Fruit fly (Drosophila melanogaster): Measurements from ENCODE around the gene Mulk.

The Mulk gene

DNA sequence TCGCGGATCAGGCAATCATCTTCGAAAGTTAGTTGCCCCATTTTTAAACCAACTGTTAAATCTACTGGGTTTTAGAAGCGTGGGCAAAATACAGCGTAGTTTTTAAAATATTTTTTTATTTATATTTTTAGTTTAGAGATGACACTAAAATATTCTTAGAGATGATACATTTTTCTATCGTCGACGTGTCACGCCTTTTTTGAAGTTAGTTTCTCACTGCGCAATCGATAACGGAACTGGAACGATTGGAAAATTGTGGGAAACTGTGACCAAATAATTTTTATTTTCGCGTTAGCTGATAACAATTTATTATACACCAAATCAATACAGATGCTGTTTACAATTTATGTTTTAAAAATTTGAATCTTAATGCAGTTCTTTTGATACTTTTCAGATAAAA is 8.8 kb downstream of the Mulk start, which contains the start of gene Utx (continued):
- TF ChIP-seq pzg (GFP tag; optimal IDR thresholded peaks at IDR 0.05) (peak; percentile 77), NfI (GFP tag; optimal IDR thresholded peaks at IDR 0.05) (no peak), Dref (GFP tag; IDR thresholded peaks at IDR 0.05) (peak; percentile 80), Hr39 (optimal IDR thresholded peaks at IDR 0.05) (no peak), Rfx (GFP tag; IDR thresholded peaks at IDR 0.05) (peak; percentile 39; the same call in 1 of the 2 replicates), HLH4C (GFP tag; IDR thresholded peaks at IDR 0.05; ENCODE audit: partially characterized antibody) (peak; percentile 78), phol (tag; optimal IDR thresholded peaks at IDR 0.05) (peak; percentile 29), CG1024 (GFP tag; IDR thresholded peaks at IDR 0.05) (peak; percentile 81), dmrt11E (tag; optimal IDR thresholded peaks at IDR 0.05) (no peak), CG4820 (GFP tag; optimal IDR thresholded peaks at IDR 0.05) (no peak), CG31441 (GFP tag; IDR thresholded peaks at IDR 0.05) (no peak), trem (tag; optimal IDR thresholded peaks at IDR 0.05) (peak; percentile 49), CG3995 (GFP tag; optimal IDR thresholded peaks at IDR 0.05) (peak; percentile 96), Xrp1 (GFP tag; IDR thresholded peaks at IDR 0.05) (no peak), CG10267 (tag; optimal IDR thresholded peaks at IDR 0.05) (peak; percentile 24), lmd (GFP tag; IDR thresholded peaks at IDR 0.05) (no peak), Aef1 (GFP tag; IDR thresholded peaks at IDR 0.05) (no peak), Oaz (GFP tag; IDR thresholded peaks at IDR 0.05) (no peak), Kr (GFP tag; optimal IDR thresholded peaks at IDR 0.05) (no peak), unc-4 (GFP tag; IDR thresholded peaks at IDR 0.05; ENCODE audit: partially characterized antibody) (peak; percentile 75), MBD-R2 (GFP tag; IDR thresholded peaks at IDR 0.05) (peak; percentile 33; the same call in 1 of the 2 replicates), CG6765 (GFP tag; optimal IDR thresholded peaks at IDR 0.05) (no peak), CG12659 (GFP tag; optimal IDR thresholded peaks at IDR 0.05) (peak; percentile 45), scrt (GFP tag; optimal IDR thresholded peaks at IDR 0.05) (no peak), CG34224 (GFP tag; IDR thresholded peaks at IDR 0.05; ENCODE audit: partially characterized antibody) (peak; percentile 81), Dbx (GFP tag; IDR thresholded peaks at IDR 0.05) (peak; percentile 23; the same call in 1 of the 3 replicates), tup (GFP tag; optimal IDR thresholded peaks at IDR 0.05) (no peak), CG15514 (GFP tag; optimal IDR thresholded peaks at IDR 0.05) (peak; percentile 67), CG1832 (GFP tag; optimal IDR thresholded peaks at IDR 0.05) (no peak), Bgb (GFP tag; IDR thresholded peaks at IDR 0.05; ENCODE audit: partially characterized antibody) (peak; percentile 88), slbo (GFP tag; IDR thresholded peaks at IDR 0.05) (peak; percentile 57; the same call in 1 of the 2 replicates), Side (GFP tag; optimal IDR thresholded peaks at IDR 0.05) (no peak), Nf-YB (GFP tag; optimal IDR thresholded peaks at IDR 0.05) (no peak), H15 (GFP tag; IDR thresholded peaks at IDR 0.05) (no peak), Rx (GFP tag; IDR thresholded peaks at IDR 0.05) (no peak), ato (GFP tag; IDR thresholded peaks at IDR 0.05; ENCODE audit: partially characterized antibody) (peak; percentile 62), Ets97D (GFP tag; optimal IDR thresholded peaks at IDR 0.05) (peak; percentile 50), CG10959 (GFP tag; IDR thresholded peaks at IDR 0.05) (no peak), dm (GFP tag; optimal IDR thresholded peaks at IDR 0.05) (no peak), knrl (GFP tag; IDR thresholded peaks at IDR 0.05; ENCODE audit: partially characterized antibody) (peak; percentile 92), Scr (GFP tag; IDR thresholded peaks at IDR 0.05; ENCODE audit: partially characterized antibody) (peak; percentile 80), cad (GFP tag; optimal IDR thresholded peaks at IDR 0.05) (no peak), CG12942 (GFP tag; optimal IDR thresholded peaks at IDR 0.05) (no peak), CG15601 (tag; optimal IDR thresholded peaks at IDR 0.05) (no peak), Bdp1 (GFP tag; optimal IDR thresholded peaks at IDR 0.05) (no peak), sna (GFP tag; IDR thresholded peaks at IDR 0.05; ENCODE audit: partially characterized antibody) (peak; percentile 61; the same call in 1 of the 2 replicates), hbn (GFP tag; IDR thresholded peaks at IDR 0.05; ENCODE audit: partially characterized antibody) (peak; percentile 72), CG30403 (GFP tag; optimal IDR thresholded peaks at IDR 0.05) (peak; percentile 1), CG15011 (GFP tag; optimal IDR thresholded peaks at IDR 0.05) (no peak), dysf (GFP tag; IDR thresholded peaks at IDR 0.05) (no peak), CG11456 (GFP tag; IDR thresholded peaks at IDR 0.05) (no peak)

All from whole organism, embryonic.